Fruit fly (Drosophila melanogaster): ENCODE data around the gene Gr10b.

Gene Gr10b

dm6 chrX:11422071-11422470 lies 9.1 kb upstream of the Gr10b start (continued):
- TF ChIP-seq inv (GFP tag; IDR thresholded peaks at IDR 0.05; ENCODE audit: partially characterized antibody) (no peak), CG3281 (GFP tag; optimal IDR thresholded peaks at IDR 0.05) (no peak), TFAM (GFP tag; optimal IDR thresholded peaks at IDR 0.05) (no peak), Abd-B (GFP tag; optimal IDR thresholded peaks at IDR 0.05) (peak; percentile 18), CG11504 (tag; optimal IDR thresholded peaks at IDR 0.05) (peak; percentile 16), CG13894 (tag; optimal IDR thresholded peaks at IDR 0.05) (no peak), shn (GFP tag; optimal IDR thresholded peaks at IDR 0.05) (no peak), bigmax (GFP tag; optimal IDR thresholded peaks at IDR 0.05) (no peak), gem (tag; optimal IDR thresholded peaks at IDR 0.05) (no peak), BtbVII (GFP tag; optimal IDR thresholded peaks at IDR 0.05) (no peak), Max (GFP tag; optimal IDR thresholded peaks at IDR 0.05) (no peak), CG18476 (GFP tag; optimal IDR thresholded peaks at IDR 0.05) (no peak), CG3065 (GFP tag; optimal IDR thresholded peaks at IDR 0.05) (no peak), psq (GFP tag; optimal IDR thresholded peaks at IDR 0.05) (no peak), CG2678 (tag; optimal IDR thresholded peaks at IDR 0.05) (peak; percentile 23), B-H1 (GFP tag; IDR thresholded peaks at IDR 0.05) (no peak), Asciz (GFP tag; optimal IDR thresholded peaks at IDR 0.05) (no peak), MESR4 (GFP tag; optimal IDR thresholded peaks at IDR 0.05) (no peak), Atf3 (GFP tag; optimal IDR thresholded peaks at IDR 0.05) (no peak), Hand (GFP tag; optimal IDR thresholded peaks at IDR 0.05) (no peak), Ssrp (tag; optimal IDR thresholded peaks at IDR 0.05) (no peak), ro (GFP tag; IDR thresholded peaks at IDR 0.05) (no peak), CG12391 (tag; optimal IDR thresholded peaks at IDR 0.05) (no peak), Sin3A (optimal IDR thresholded peaks at IDR 0.05) (no peak), CG7271 (tag; optimal IDR thresholded peaks at IDR 0.05) (no peak), jigr1 (GFP tag; IDR thresholded peaks at IDR 0.05) (no peak), grn (GFP tag; optimal IDR thresholded peaks at IDR 0.05) (no peak), tin (GFP tag; optimal IDR thresholded peaks at IDR 0.05) (no peak)

dm6 chrX:11420752-11421396 lies 7.9 kb upstream of the Gr10b start:
- TF ChIP-seq exex (tag; optimal IDR thresholded peaks at IDR 0.05) (peak; percentile 29), slou (GFP tag; optimal IDR thresholded peaks at IDR 0.05) (no peak), Med (GFP tag) (peak; percentile 59), sd (tag; optimal IDR thresholded peaks at IDR 0.05) (peak; percentile 55), sug (tag; optimal IDR thresholded peaks at IDR 0.05) (peak; percentile 84)

- TF ChIP-seq Tbp (GFP tag; optimal IDR thresholded peaks at IDR 0.05) (no peak), Dref (GFP tag; IDR thresholded peaks at IDR 0.05) (no peak), sug (tag; optimal IDR thresholded peaks at IDR 0.05) (peak; percentile 50), twi (tag; optimal IDR thresholded peaks at IDR 0.05) (no peak), CG12942 (GFP tag; optimal IDR thresholded peaks at IDR 0.05) (no peak), CG4617 (GFP tag; optimal IDR thresholded peaks at IDR 0.05; ENCODE audit: borderline replicate concordance) (no peak), Pdp1 (GFP tag; optimal IDR thresholded peaks at IDR 0.05) (peak in 1 of 2 experiments; percentile 68), grau (tag; optimal IDR thresholded peaks at IDR 0.05) (no peak), exex (tag; optimal IDR thresholded peaks at IDR 0.05) (peak; percentile 42)
Observed at dm6 chrX:11419962-11420361, 7.0 kb upstream of the Gr10b start.
